Fruit fly (Drosophila melanogaster) whole organism, wandering third instar larva: ENCODE results near the gene CG32642.

Experiments used
- h ChIP-seq: fragments of 200-800 bp; sonication (Bioruptor generic); optimal IDR thresholded peaks from 3 replicates; lab custom pipeline; 2016; ENCODE audit warnings: missing biosample characterization, mild to moderate bottlenecking, missing genetic modification characterization
- lola ChIP-seq: fragments of >200 bp; optimal IDR thresholded peaks from 2 replicates; lab custom pipeline; 2017; ENCODE audit warnings: missing biosample characterization, missing genetic modification characterization

dm6 chrX:12957412-12957895, 1.6 kb upstream of the CG32642 start, which contains the start of gene hec:
- no peak for TF ChIP-seq h (GFP tag; lab: Kevin White, UChicago)
- no peak for TF ChIP-seq lola (GFP tag; lab: Kevin White, UChicago)
